Worm (Caenorhabditis elegans): Measurements from ENCODE around the gene rpl-39.

The rpl-39 gene

DNA sequence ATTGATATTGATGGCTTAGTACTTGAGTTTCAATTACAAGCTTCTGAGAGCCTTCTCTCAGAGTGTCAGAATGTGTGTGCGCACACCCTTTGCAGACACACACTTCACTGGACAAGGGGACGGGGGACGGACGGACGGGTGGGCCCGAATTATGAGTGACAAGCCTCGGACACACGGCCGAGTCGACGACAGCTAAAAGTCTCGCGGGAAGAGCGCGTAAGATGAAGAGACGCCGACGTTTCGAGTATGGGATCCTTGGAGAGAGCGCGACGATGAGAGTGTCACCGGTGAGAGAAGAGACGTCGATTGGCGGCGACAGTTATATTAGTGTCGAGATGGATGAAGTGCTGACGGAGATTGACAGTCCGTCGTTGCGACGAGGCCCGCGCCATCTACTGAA lies 30.0 kb downstream of the rpl-39 start (continued):
- no peak for TF ChIP-seq F39B2.1 (GFP tag; IDR thresholded peaks at IDR 0.05)
- no peak for TF ChIP-seq aptf-2 (GFP tag; conservative IDR thresholded peaks at IDR 0.05)
- no peak for TF ChIP-seq ztf-6 (GFP tag; IDR thresholded peaks at IDR 0.05)
- TF ChIP-seq nfyb-1 (GFP tag; IDR thresholded peaks at IDR 0.05), result 0 out of 2 replicates have a peak, but pooled peaks have one; percentile 56

DNA sequence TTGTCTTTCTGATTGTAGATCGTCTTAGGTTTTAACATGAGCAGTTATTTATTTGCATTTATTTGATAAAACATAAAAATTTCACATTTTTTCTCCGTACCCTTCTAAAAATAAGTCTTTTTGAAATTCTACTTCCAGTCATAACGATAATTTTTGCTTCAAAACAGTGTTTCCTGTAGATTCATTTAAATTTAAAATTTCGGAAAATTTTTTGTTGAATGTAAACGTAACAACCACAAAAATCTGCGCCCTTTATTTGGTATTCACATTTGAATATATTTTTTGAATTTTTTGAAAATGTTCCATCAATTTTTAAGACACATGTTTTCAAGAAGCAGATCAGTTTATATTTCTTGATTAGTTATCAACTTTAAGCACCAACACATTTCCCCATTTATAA lies 30.5 kb downstream of the rpl-39 start:
- no peak for TF ChIP-seq F22D6.2 (tag; optimal IDR thresholded peaks at IDR 0.05)
- TF ChIP-seq egl-44 (GFP tag; IDR thresholded peaks at IDR 0.05), result no peak
- no peak for TF ChIP-seq D2030.7 (GFP tag; IDR thresholded peaks at IDR 0.05)
- no peak for TF ChIP-seq attf-3 (GFP tag; conservative IDR thresholded peaks at IDR 0.05)
- TF ChIP-seq F57A8.1 (GFP tag; optimal IDR thresholded peaks at IDR 0.05), result no peak
- no peak for TF ChIP-seq lsy-27 (tag; optimal IDR thresholded peaks at IDR 0.05; ENCODE audit: borderline replicate concordance, insufficient read depth)
- no peak for TF ChIP-seq die-1 (tag; optimal IDR thresholded peaks at IDR 0.05)
- TF ChIP-seq madf-3 (GFP tag; IDR thresholded peaks at IDR 0.05), result no peak
- no peak for TF ChIP-seq let-607 (tag; optimal IDR thresholded peaks at IDR 0.05)

DNA sequence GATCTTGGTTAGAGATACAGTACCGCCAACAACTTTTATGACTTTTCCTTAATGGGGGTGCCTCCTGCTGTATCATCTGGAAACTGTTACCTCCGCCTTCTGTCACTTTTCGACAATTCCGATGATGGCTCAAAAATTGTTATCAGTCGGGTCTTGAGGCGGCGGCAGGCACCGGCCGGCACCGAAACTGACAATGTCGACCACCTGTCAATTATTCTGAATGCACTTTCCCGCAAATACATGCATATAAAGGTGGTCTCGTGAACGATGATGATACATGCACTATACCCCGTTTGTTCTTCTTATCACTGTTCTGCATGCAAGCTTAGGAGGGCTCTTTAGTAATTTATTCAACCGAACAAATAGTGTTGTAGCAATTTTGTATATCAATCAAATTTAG lies 31.8 kb downstream of the rpl-39 start:
- TF ChIP-seq ztf-25 (GFP tag; IDR thresholded peaks at IDR 0.05), result no peak
- TF ChIP-seq lsy-27 (tag; optimal IDR thresholded peaks at IDR 0.05; ENCODE audit: borderline replicate concordance, insufficient read depth), result no peak
- no peak for TF ChIP-seq let-526 (GFP tag; IDR thresholded peaks at IDR 0.05)
- TF ChIP-seq madf-10 (tag; optimal IDR thresholded peaks at IDR 0.05), result peak; percentile 11
- no peak for TF ChIP-seq akir-1 (GFP tag; optimal IDR thresholded peaks at IDR 0.05)
- peak; percentile 54 for TF ChIP-seq repo-1 (tag; optimal IDR thresholded peaks at IDR 0.05)
- no peak for TF ChIP-seq ztf-18 (tag; optimal IDR thresholded peaks at IDR 0.05)
- TF ChIP-seq lin-54 (GFP tag; optimal IDR thresholded peaks at IDR 0.05), result peak; percentile 25
- no peak for TF ChIP-seq ztf-28 (GFP tag; IDR thresholded peaks at IDR 0.05)
- TF ChIP-seq sea-2 (GFP tag; IDR thresholded peaks at IDR 0.05), result no peak
- no peak for TF ChIP-seq attf-3 (GFP tag; conservative IDR thresholded peaks at IDR 0.05)
- TF ChIP-seq fkh-3 (tag; optimal IDR thresholded peaks at IDR 0.05), result no peak
- 0 out of 2 replicates have a peak, but pooled peaks have one; percentile 47 for TF ChIP-seq Y53G8AR.9 (GFP tag; conservative IDR thresholded peaks at IDR 0.05)
- no peak for TF ChIP-seq F37B4.10 (GFP tag; IDR thresholded peaks at IDR 0.05)
- TF ChIP-seq egl-18 (GFP tag; IDR thresholded peaks at IDR 0.05), result no peak
- peak; percentile 59 for TF ChIP-seq tbp1 (GFP tag; optimal IDR thresholded peaks at IDR 0.05)
- TF ChIP-seq nhr-80 (tag; optimal IDR thresholded peaks at IDR 0.05), result peak; percentile 99
- TF ChIP-seq F57A8.1 (GFP tag; optimal IDR thresholded peaks at IDR 0.05), result no peak
- no peak for TF ChIP-seq madf-8 (GFP tag; conservative IDR thresholded peaks at IDR 0.05)
- peak; percentile 93 for TF ChIP-seq ztf-22 (GFP tag; optimal IDR thresholded peaks at IDR 0.05)
- no peak for TF ChIP-seq F39B2.1 (GFP tag; IDR thresholded peaks at IDR 0.05)
- no peak for TF ChIP-seq sdz-38 (tag; optimal IDR thresholded peaks at IDR 0.05)
- no peak for TF ChIP-seq nfya-2 (GFP tag; IDR thresholded peaks at IDR 0.05)
- TF ChIP-seq tbx-9 (tag; optimal IDR thresholded peaks at IDR 0.05; ENCODE audit: borderline replicate concordance), result no peak
- 0 out of 2 replicates have a peak, but pooled peaks have one; percentile 11 for TF ChIP-seq lir-1 (GFP tag; conservative IDR thresholded peaks at IDR 0.05)
- no peak for TF ChIP-seq zim-3 (tag; optimal IDR thresholded peaks at IDR 0.05)
- TF ChIP-seq chd-7 (tag; optimal IDR thresholded peaks at IDR 0.05), result peak; percentile 71
- peak; percentile 89 to 91 for TF ChIP-seq let-607 (tag; optimal IDR thresholded peaks at IDR 0.05)
- peak; percentile 87 for TF ChIP-seq dox-1 (GFP tag; IDR thresholded peaks at IDR 0.05)
- TF ChIP-seq ekl-4 (GFP tag; IDR thresholded peaks at IDR 0.05), result no peak
- TF ChIP-seq snpc-4 (GFP tag; optimal IDR thresholded peaks at IDR 0.05), result no peak
- peak in 2 of 4 experiments; percentile 9 to 45 for TF ChIP-seq snpc-4 (tag; optimal IDR thresholded peaks at IDR 0.05)
- no peak for TF ChIP-seq mel-28 (tag; optimal IDR thresholded peaks at IDR 0.05; ENCODE audit: borderline replicate concordance)
- no peak for TF ChIP-seq bed-1 (GFP tag; IDR thresholded peaks at IDR 0.05)
- peak; percentile 35 for TF ChIP-seq lin-40 (tag; optimal IDR thresholded peaks at IDR 0.05)
- 0 out of 2 replicates have a peak, but pooled peaks have one; percentile 33 for TF ChIP-seq B0336.3 (GFP tag; IDR thresholded peaks at IDR 0.05)
- TF ChIP-seq mcd-1 (GFP tag; IDR thresholded peaks at IDR 0.05), result 0 out of 2 replicates have a peak, but pooled peaks have one; percentile 28
